Worm (Caenorhabditis elegans) whole organism, midembryonic: Measurements from ENCODE around the gene T24C12.4.

Experiments used
- T22C8.4 ChIP-seq: fragments of 200-800 bp; sonication (Bioruptor generic); IDR thresholded peaks from 2 replicates; pipeline ENCODE4 v1.3.6; 2022; ENCODE audit warnings: missing genetic modification characterization, missing compliant biosample characterization
- cog-1 ChIP-seq: sonication (generic microtip); optimal IDR thresholded peaks from 2 replicates; lab custom pipeline; 2016; ENCODE audit warnings: missing genetic modification characterization, missing compliant biosample characterization
- flt-1 ChIP-seq: fragments of 200-800 bp; sonication (Bioruptor generic); IDR thresholded peaks from 2 replicates; pipeline ENCODE4 v1.3.6; 2022; ENCODE audit warnings: missing genetic modification characterization, missing compliant biosample characterization
- klf-2 ChIP-seq: fragments of 200-800 bp; sonication (Bioruptor generic); conservative IDR thresholded peaks from 2 replicates; pipeline ENCODE4 v1.3.6; 2022; ENCODE audit warnings: missing genetic modification reagents, missing genetic modification characterization, missing compliant biosample characterization
- med-1 ChIP-seq: sonication (generic microtip); optimal IDR thresholded peaks from 2 replicates; lab custom pipeline; 2017; ENCODE audit warnings: missing genetic modification characterization, mild to moderate bottlenecking, missing compliant biosample characterization, antibody characterized with exemption, missing genetic modification reagents; ENCODE audit not compliant: insufficient read depth
- ref-1 ChIP-seq: fragments of 200-800 bp; sonication (Bioruptor generic); conservative IDR thresholded peaks from 2 replicates; pipeline ENCODE4 v1.3.6; 2022; ENCODE audit warnings: missing genetic modification reagents, missing genetic modification characterization, missing compliant biosample characterization
- tab-1 ChIP-seq: fragments of 200-800 bp; sonication (Bioruptor generic); IDR thresholded peaks from 2 replicates; pipeline ENCODE4 v1.3.6; 2022; ENCODE audit warnings: missing genetic modification characterization, missing compliant biosample characterization
- ztf-23 ChIP-seq: fragments of 200-800 bp; sonication (Bioruptor generic); IDR thresholded peaks from 2 replicates; pipeline ENCODE4 v1.3.6; 2022; ENCODE audit warnings: missing genetic modification reagents, missing genetic modification characterization, missing compliant biosample characterization
- ztf-29 ChIP-seq: fragments of 200-800 bp; sonication (Bioruptor generic); IDR thresholded peaks from 2 replicates; pipeline ENCODE4 v1.3.6; 2022; ENCODE audit warnings: missing genetic modification reagents, missing genetic modification characterization, missing compliant biosample characterization

Gene T24C12.4

ce11 chrX:2188885-2189284 is 16.0 kb downstream of the T24C12.4 start:
- TF ChIP-seq flt-1 (GFP tag; lab: Robert Waterston, UW) (no peak), cog-1 (no peak), T22C8.4 (GFP tag; lab: Robert Waterston, UW) (no peak), ztf-29 (GFP tag; lab: Robert Waterston, UW) (no peak), ref-1 (GFP tag; lab: Robert Waterston, UW) (no peak), med-1 (GFP tag; lab: Kevin White, UChicago) (no peak), klf-2 (GFP tag; lab: Robert Waterston, UW) (no peak), tab-1 (GFP tag; lab: Robert Waterston, UW) (no peak), ztf-23 (GFP tag; lab: Robert Waterston, UW) (no peak)

DNA sequence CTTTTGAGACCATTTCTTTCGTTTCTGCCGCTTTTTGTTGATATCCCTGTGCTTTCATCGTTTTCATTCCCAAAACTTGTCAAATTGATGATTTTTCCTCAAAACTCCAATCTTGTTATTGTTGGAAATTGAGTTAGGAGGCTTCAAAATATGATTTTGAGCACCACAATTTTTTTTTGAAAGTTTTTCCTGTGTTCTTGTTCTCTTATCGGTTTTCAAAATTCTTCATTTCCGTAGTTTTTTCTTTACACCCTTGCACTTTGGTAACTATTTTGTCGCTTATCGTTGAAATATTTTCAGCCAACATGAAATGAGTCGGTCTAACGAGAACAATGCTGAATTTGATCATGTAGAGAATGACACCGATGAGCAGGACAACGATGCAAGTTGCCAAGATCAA is 24.3 kb downstream of the T24C12.4 start, which contains the start of gene F48B9.1:
Gene F48B9.1 (plus strand): TSS at position 301 of the 400 bp plus-strand sequence.
- no peak for TF ChIP-seq tab-1 (GFP tag; lab: Robert Waterston, UW)
- no peak for TF ChIP-seq cog-1
- no peak for TF ChIP-seq flt-1 (GFP tag; lab: Robert Waterston, UW)
- TF ChIP-seq ref-1 (GFP tag; lab: Robert Waterston, UW): no peak
- no peak for TF ChIP-seq T22C8.4 (GFP tag; lab: Robert Waterston, UW)
- TF ChIP-seq ztf-23 (GFP tag; lab: Robert Waterston, UW): no peak
- TF ChIP-seq klf-2 (GFP tag; lab: Robert Waterston, UW): no peak
- no peak for TF ChIP-seq ztf-29 (GFP tag; lab: Robert Waterston, UW)
- no peak for TF ChIP-seq med-1 (GFP tag; lab: Kevin White, UChicago)

- no peak for TF ChIP-seq tab-1 (GFP tag; lab: Robert Waterston, UW)
- TF ChIP-seq ztf-23 (GFP tag; lab: Robert Waterston, UW): no peak
- TF ChIP-seq klf-2 (GFP tag; lab: Robert Waterston, UW): no peak
- TF ChIP-seq flt-1 (GFP tag; lab: Robert Waterston, UW): no peak
- no peak for TF ChIP-seq ref-1 (GFP tag; lab: Robert Waterston, UW)
- no peak for TF ChIP-seq T22C8.4 (GFP tag; lab: Robert Waterston, UW)
- TF ChIP-seq med-1 (GFP tag; lab: Kevin White, UChicago): no peak
- no peak for TF ChIP-seq cog-1
- no peak for TF ChIP-seq ztf-29 (GFP tag; lab: Robert Waterston, UW)
Measured at ce11 chrX:2178410-2178944, 26.4 kb downstream of the T24C12.4 start.

DNA sequence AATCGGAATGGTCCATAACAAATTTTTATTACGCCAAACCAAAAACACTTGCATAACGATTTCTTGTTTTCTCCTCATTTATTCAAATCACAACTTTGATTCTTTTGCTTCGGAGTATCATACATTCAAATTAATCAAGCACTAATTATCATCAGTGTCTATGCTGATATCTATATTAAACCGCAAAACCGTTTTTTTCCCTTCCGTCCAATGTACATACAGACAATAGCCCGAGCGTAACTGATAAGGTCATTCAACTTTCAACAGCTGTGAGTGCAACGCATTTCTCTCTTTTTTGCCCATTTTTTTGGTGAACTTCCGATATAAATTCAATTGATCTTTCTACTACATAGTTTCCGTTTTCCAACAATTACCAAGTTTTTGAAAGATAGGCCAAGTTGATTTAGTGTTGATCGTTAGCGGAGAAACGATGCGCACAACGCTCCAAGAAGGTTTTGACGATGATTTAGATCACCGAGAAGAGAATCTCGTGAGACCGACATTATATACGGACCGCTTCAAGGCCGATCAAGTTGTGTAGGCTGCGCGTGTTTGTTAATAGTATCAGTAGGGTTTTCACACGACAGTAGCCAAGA is 27.0 kb downstream of the T24C12.4 start:
- TF ChIP-seq flt-1 (GFP tag; lab: Robert Waterston, UW): no peak
- TF ChIP-seq klf-2 (GFP tag; lab: Robert Waterston, UW): no peak
- TF ChIP-seq ztf-23 (GFP tag; lab: Robert Waterston, UW): no peak

- TF ChIP-seq klf-2 (GFP tag; lab: Robert Waterston, UW) (no peak), cog-1 (no peak), ref-1 (GFP tag; lab: Robert Waterston, UW) (no peak), tab-1 (GFP tag; lab: Robert Waterston, UW) (no peak), T22C8.4 (GFP tag; lab: Robert Waterston, UW) (peak; percentile 32; the same call in 1 of the 2 replicates)
Measured at ce11 chrX:2176361-2176880, 28.4 kb downstream of the T24C12.4 start, which contains the start of gene F48B9.8. TSS of gene F48B9.8 (minus strand) at chrX:2176411.

DNA sequence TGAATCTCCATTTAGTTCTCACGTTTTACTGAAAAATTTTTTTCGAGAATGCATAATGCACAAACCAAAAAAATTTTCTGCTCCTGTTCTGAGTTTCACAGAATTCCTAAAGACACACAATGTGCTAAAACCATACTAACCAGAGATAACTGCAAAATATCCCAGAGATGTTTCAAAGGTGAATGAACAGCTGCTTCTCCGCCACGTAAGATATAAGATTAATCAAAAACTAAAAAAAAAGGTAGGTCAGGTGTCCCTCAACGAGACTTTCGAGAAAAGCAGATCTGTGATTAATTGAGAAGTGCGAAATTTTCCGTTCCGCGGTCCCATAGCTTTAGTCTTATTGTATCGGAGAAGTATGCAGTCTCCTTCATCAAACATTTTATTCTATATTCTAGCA is 40.1 kb downstream of the T24C12.4 start, which contains the start of gene F48B9.3:
Gene F48B9.3 (plus strand): TSS at position 301 of the 400 bp plus-strand sequence.
- TF ChIP-seq ztf-23 (GFP tag; lab: Robert Waterston, UW) (no peak), T22C8.4 (GFP tag; lab: Robert Waterston, UW) (no peak), ref-1 (GFP tag; lab: Robert Waterston, UW) (no peak), med-1 (GFP tag; lab: Kevin White, UChicago) (no peak), ztf-29 (GFP tag; lab: Robert Waterston, UW) (no peak), tab-1 (GFP tag; lab: Robert Waterston, UW) (no peak)

ce11 chrX:2163084-2163483 is 41.8 kb downstream of the T24C12.4 start, which contains the start of gene pdf-2:
TSS of gene pdf-2 (plus strand) at chrX:2163384.
- TF ChIP-seq med-1 (GFP tag; lab: Kevin White, UChicago) (no peak), tab-1 (GFP tag; lab: Robert Waterston, UW) (no peak), T22C8.4 (GFP tag; lab: Robert Waterston, UW) (no peak), cog-1 (no peak), ztf-29 (GFP tag; lab: Robert Waterston, UW) (no peak), ztf-23 (GFP tag; lab: Robert Waterston, UW) (no peak), klf-2 (GFP tag; lab: Robert Waterston, UW) (no peak), flt-1 (GFP tag; lab: Robert Waterston, UW) (no peak), ref-1 (GFP tag; lab: Robert Waterston, UW) (no peak)

ce11 chrX:2157855-2158254 is 47.0 kb downstream of the T24C12.4 start:
- no peak for TF ChIP-seq cog-1
- no peak for TF ChIP-seq med-1 (GFP tag; lab: Kevin White, UChicago)
- no peak for TF ChIP-seq flt-1 (GFP tag; lab: Robert Waterston, UW)
- TF ChIP-seq ztf-29 (GFP tag; lab: Robert Waterston, UW): no peak
- no peak for TF ChIP-seq ref-1 (GFP tag; lab: Robert Waterston, UW)
- TF ChIP-seq klf-2 (GFP tag; lab: Robert Waterston, UW): no peak
- TF ChIP-seq T22C8.4 (GFP tag; lab: Robert Waterston, UW): no peak
- no peak for TF ChIP-seq ztf-23 (GFP tag; lab: Robert Waterston, UW)
- no peak for TF ChIP-seq tab-1 (GFP tag; lab: Robert Waterston, UW)
